Fruit fly (Drosophila melanogaster) whole organism, embryonic: Measurements from ENCODE around the gene CG31792.

Experiments used
- ATbp ChIP-seq: fragments of 200-800 bp; sonication (Bioruptor generic); optimal IDR thresholded peaks from 2 replicates; lab custom pipeline; 2017; ENCODE audit warnings: missing biosample characterization, mild to moderate bottlenecking, missing genetic modification characterization, missing genetic modification reagents
- CG11456 ChIP-seq: fragments of 200-800 bp; sonication (Bioruptor generic); IDR thresholded peaks from 3 replicates; pipeline ENCODE4 v1.3.6; 2022; ENCODE audit warnings: missing biosample characterization, missing genetic modification characterization
- CG12071 ChIP-seq: fragments of 200-800 bp; sonication (Bioruptor generic); optimal IDR thresholded peaks from 3 replicates; lab custom pipeline; 2018; ENCODE audit warnings: missing biosample characterization, mild to moderate bottlenecking, missing genetic modification characterization
- CG15601 ChIP-seq: fragments of 200-800 bp; sonication (Bioruptor generic); optimal IDR thresholded peaks from 3 replicates; lab custom pipeline; 2019; ENCODE audit warnings: missing biosample characterization, mild to moderate bottlenecking, missing genetic modification characterization, moderate library complexity
- CG15696 ChIP-seq: fragments of 200-800 bp; sonication (Bioruptor generic); optimal IDR thresholded peaks from 2 replicates; lab custom pipeline; 2019; ENCODE audit warnings: missing biosample characterization, mild to moderate bottlenecking, missing genetic modification characterization, moderate library complexity
- CG17359 ChIP-seq: fragments of 200-800 bp; sonication (Bioruptor generic); optimal IDR thresholded peaks from 3 replicates; lab custom pipeline; 2018; ENCODE audit warnings: missing biosample characterization, mild to moderate bottlenecking, missing genetic modification characterization, moderate library complexity
- CG18764 ChIP-seq: fragments of 200-800 bp; sonication (Bioruptor generic); optimal IDR thresholded peaks from 3 replicates; lab custom pipeline; 2016; ENCODE audit warnings: missing biosample characterization, missing genetic modification characterization
- CG3065 ChIP-seq: fragments of 200-800 bp; sonication (Bioruptor generic); optimal IDR thresholded peaks from 2 replicates; lab custom pipeline; 2016; ENCODE audit warnings: missing biosample characterization, missing genetic modification characterization
- CG31388 ChIP-seq: fragments of 200-800 bp; sonication (Bioruptor generic); optimal IDR thresholded peaks from 2 replicates; lab custom pipeline; 2016; ENCODE audit warnings: missing biosample characterization, missing genetic modification characterization
- CG34376 ChIP-seq: fragments of 200-800 bp; sonication (Bioruptor generic); optimal IDR thresholded peaks from 2 replicates; lab custom pipeline; 2018; ENCODE audit warnings: missing biosample characterization, mild to moderate bottlenecking, missing genetic modification characterization
- CG9727 ChIP-seq: fragments of 200-800 bp; sonication (Bioruptor generic); optimal IDR thresholded peaks from 3 replicates; lab custom pipeline; 2017; ENCODE audit warnings: missing biosample characterization, mild to moderate bottlenecking, missing genetic modification characterization
- CG9932 ChIP-seq: fragments of 200-800 bp; sonication (Bioruptor generic); IDR thresholded peaks from 2 replicates; pipeline ENCODE4 v1.3.6; 2022; ENCODE audit warnings: missing biosample characterization, missing genetic modification characterization
- Deaf1 ChIP-seq: fragments of 200-800 bp; optimal IDR thresholded peaks from 3 replicates; lab custom pipeline; 2019; ENCODE audit warnings: missing biosample characterization, mild to moderate bottlenecking, missing genetic modification characterization, moderate library complexity
- Dfd ChIP-seq, 2 experiments: fragments of >200 bp; optimal IDR thresholded peaks; 2 replicates each; lab custom pipeline; 2017; ENCODE audit warnings: missing biosample characterization in 2 of 2, missing genetic modification characterization in 2 of 2
- Elba2 ChIP-seq: fragments of 200-800 bp; sonication (Bioruptor generic); optimal IDR thresholded peaks from 3 replicates; lab custom pipeline; 2016; ENCODE audit warnings: missing biosample characterization, missing genetic modification characterization
- GATAe ChIP-seq: fragments of 200-800 bp; sonication (Bioruptor generic); conservative IDR thresholded peaks from 2 replicates; pipeline ENCODE4 v1.3.6; 2022; ENCODE audit warnings: missing biosample characterization, missing genetic modification characterization
- HLH54F ChIP-seq: fragments of 200-800 bp; sonication (Bioruptor generic); optimal IDR thresholded peaks from 3 replicates; lab custom pipeline; 2016; ENCODE audit warnings: missing biosample characterization, missing genetic modification characterization
- Hmx ChIP-seq: fragments of 200-800 bp; sonication (Bioruptor generic); optimal IDR thresholded peaks from 2 replicates; lab custom pipeline; 2016; ENCODE audit warnings: missing biosample characterization, missing genetic modification characterization
- Hr3 ChIP-seq: fragments of 200-800 bp; sonication (Bioruptor generic); optimal IDR thresholded peaks from 3 replicates; lab custom pipeline; 2016; ENCODE audit warnings: missing biosample characterization, missing genetic modification characterization
- Lim3 ChIP-seq: fragments of 200-800 bp; sonication (Bioruptor generic); IDR thresholded peaks from 2 replicates; pipeline ENCODE4 v1.3.6; 2022; ENCODE audit warnings: missing biosample characterization, missing genetic modification characterization
- Med ChIP-seq: fragments of 200-800 bp; sonication (Bioruptor generic); peaks from one replicate; lab custom pipeline; 2016; ENCODE audit warnings: missing biosample characterization, missing genetic modification characterization, mild to moderate bottlenecking, inconsistent platforms, moderate library complexity
- Side ChIP-seq: fragments of 200-800 bp; sonication (Bioruptor generic); optimal IDR thresholded peaks from 2 replicates; lab custom pipeline; 2016; ENCODE audit warnings: missing biosample characterization, missing genetic modification characterization
- Usf ChIP-seq: fragments of 200-800 bp; sonication (Bioruptor generic); optimal IDR thresholded peaks from 2 replicates; lab custom pipeline; 2017; ENCODE audit warnings: missing genotype, missing biosample characterization, missing genetic modification characterization
- aop ChIP-seq: fragments of 200-800 bp; sonication (Bioruptor generic); IDR thresholded peaks from 2 replicates; pipeline ENCODE4 v1.3.6; 2022; ENCODE audit warnings: missing biosample characterization, missing genetic modification characterization
- bcd ChIP-seq: fragments of 200-800 bp; sonication (Bioruptor generic); optimal IDR thresholded peaks from 2 replicates; lab custom pipeline; 2017; ENCODE audit warnings: missing biosample characterization, mild to moderate bottlenecking, missing genetic modification characterization
- cas ChIP-seq: fragments of 200-800 bp; sonication (Bioruptor generic); IDR thresholded peaks from 2 replicates; pipeline ENCODE4 v1.3.6; 2022; ENCODE audit warnings: missing biosample characterization, missing genetic modification characterization
- dati ChIP-seq: fragments of 200-800 bp; sonication (Bioruptor generic); IDR thresholded peaks from 2 replicates; pipeline ENCODE4 v1.3.6; 2022; ENCODE audit warnings: missing biosample characterization, missing genetic modification characterization
- dpn ChIP-seq, 2 experiments: fragments of 200-800 bp; sonication (Bioruptor generic); optimal IDR thresholded peaks; 3 replicates each; lab custom pipeline; 2016; ENCODE audit warnings: missing biosample characterization in 2 of 2, missing genetic modification characterization in 2 of 2
- ewg ChIP-seq: fragments of 200-800 bp; sonication (Bioruptor generic); optimal IDR thresholded peaks from 3 replicates; lab custom pipeline; 2017; ENCODE audit warnings: mild to moderate bottlenecking, missing biosample characterization, missing genetic modification reagents, missing genetic modification characterization
- exex ChIP-seq: fragments of 200-800 bp; sonication (Bioruptor generic); optimal IDR thresholded peaks from 4 replicates; lab custom pipeline; 2018; ENCODE audit warnings: missing biosample characterization, mild to moderate bottlenecking, missing genetic modification characterization, moderate library complexity
- gfzf ChIP-seq: fragments of 200-800 bp; sonication (Bioruptor generic); optimal IDR thresholded peaks from 2 replicates; lab custom pipeline; 2016; ENCODE audit warnings: missing biosample characterization, mild to moderate bottlenecking, missing genetic modification characterization, moderate library complexity
- her ChIP-seq: fragments of 200-800 bp; sonication (Bioruptor generic); optimal IDR thresholded peaks from 2 replicates; lab custom pipeline; 2016; ENCODE audit warnings: missing biosample characterization, missing genetic modification characterization
- ind ChIP-seq: fragments of 200-800 bp; sonication (Bioruptor generic); optimal IDR thresholded peaks from 3 replicates; lab custom pipeline; 2016; ENCODE audit warnings: missing biosample characterization, missing genetic modification characterization
- kay ChIP-seq: fragments of 200-800 bp; sonication (Bioruptor generic); optimal IDR thresholded peaks from 2 replicates; lab custom pipeline; 2016; ENCODE audit warnings: missing biosample characterization, missing genetic modification characterization
- prd ChIP-seq, 3 experiments: fragments of >200 bp in 2 of 3; fragments of 200-800 bp in 1 of 3; sonication (Bioruptor generic) in 1 of 3; optimal IDR thresholded peaks in 2 of 3; IDR thresholded peaks in 1 of 3; 2 replicates in 2 of 3; 3 replicates in 1 of 3; pipeline versions ENCODE4 v1.3.6 to Lab custom; 2017 to 2022; ENCODE audit warnings: missing biosample characterization in 1 of 3, missing genetic modification characterization in 1 of 3
- so ChIP-seq: fragments of 200-800 bp; sonication (Bioruptor generic); IDR thresholded peaks from 3 replicates; pipeline ENCODE4 v1.3.6; 2022; ENCODE audit warnings: missing biosample characterization, missing genetic modification characterization
- sqz ChIP-seq: fragments of 200-800 bp; sonication (Bioruptor generic); optimal IDR thresholded peaks from 3 replicates; lab custom pipeline; 2018; ENCODE audit warnings: missing biosample characterization, mild to moderate bottlenecking, missing genetic modification characterization
- sug ChIP-seq: fragments of 200-800 bp; optimal IDR thresholded peaks from 2 replicates; lab custom pipeline; 2019; ENCODE audit warnings: missing biosample characterization, mild to moderate bottlenecking, missing genetic modification characterization, moderate library complexity
- vvl ChIP-seq: fragments of 200-800 bp; sonication (Bioruptor generic); IDR thresholded peaks from 2 replicates; pipeline ENCODE4 v1.3.6; 2022; ENCODE audit warnings: missing biosample characterization, missing genetic modification characterization

The CG31792 gene

dm6 chr2L:18987078-18987895 is 10.0 kb upstream of the CG31792 start, which contains the start of the genes Swip-1 and EMC5 (continued):
- TF ChIP-seq CG12071 = no peak
- TF ChIP-seq Hr3 = peak; percentile 77
- peak; percentile 15 for TF ChIP-seq CG34376 (GFP tag; lab: Kevin White, UChicago)
- peak; percentile 66 for TF ChIP-seq CG15601 (tag; lab: Kevin White, UChicago)
- TF ChIP-seq dpn (GFP tag; optimal IDR thresholded peaks at IDR 0.05; lab: Kevin White, UChicago) = peak in 1 of 2 experiments; percentile 53
- TF ChIP-seq so (GFP tag; lab: Robert Waterston, UW) = peak; percentile 10; the same call in 1 of the 3 replicates
- TF ChIP-seq Side (GFP tag; lab: Kevin White, UChicago) = no peak
- TF ChIP-seq sug (tag; lab: Kevin White, UChicago) = peak; percentile 73
- TF ChIP-seq sqz (GFP tag; lab: Kevin White, UChicago) = peak; percentile 38
- TF ChIP-seq CG17359 (tag; lab: Kevin White, UChicago) = peak; percentile 41
- TF ChIP-seq cas (GFP tag; lab: Robert Waterston, UW) = 0 out of 2 replicates have a peak, but pooled peaks have one; percentile 5
- no peak for TF ChIP-seq CG18764 (GFP tag; lab: Kevin White, UChicago)
- TF ChIP-seq Dfd (GFP tag; optimal IDR thresholded peaks at IDR 0.05; lab: Kevin White, UChicago) = no peak
- no peak for TF ChIP-seq her (GFP tag; lab: Kevin White, UChicago)
- TF ChIP-seq kay (GFP tag; lab: Kevin White, UChicago) = peak; percentile 16
- no peak for TF ChIP-seq Lim3
- TF ChIP-seq dati (GFP tag; lab: Robert Waterston, UW) = no peak
- peak; percentile 12 for TF ChIP-seq HLH54F (GFP tag; lab: Kevin White, UChicago)
- TF ChIP-seq Deaf1 (tag; lab: Kevin White, UChicago) = peak; percentile 66
- TF ChIP-seq CG9932 (GFP tag; lab: Robert Waterston, UW) = peak; percentile 87
- TF ChIP-seq Elba2 (GFP tag; lab: Kevin White, UChicago) = peak; percentile 88
- TF ChIP-seq, all 482 proteins: peak for 261

DNA sequence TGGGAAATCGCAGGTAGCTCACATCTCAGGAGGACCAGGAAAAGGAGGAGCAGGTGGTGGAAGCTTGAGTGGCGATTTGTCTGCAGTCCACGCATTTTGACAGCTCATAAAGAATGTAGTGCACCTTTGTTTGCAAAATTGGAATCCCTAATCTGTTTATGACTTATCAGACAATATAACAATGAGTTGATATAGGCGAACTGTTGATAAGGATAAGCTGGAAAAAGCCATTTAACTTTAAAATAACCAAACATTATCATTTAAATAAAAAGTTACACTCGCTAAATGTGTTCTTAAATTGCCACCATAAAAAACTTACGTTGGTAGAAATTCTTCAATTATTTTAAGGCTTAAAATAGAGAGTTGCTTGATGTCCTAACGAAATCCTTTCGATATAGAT is 7.1 kb upstream of the CG31792 start, which contains the start of gene CG15170:
CG15170 (minus strand) TSS at position 101 of the 400 bp plus-strand sequence.
- TF ChIP-seq exex (tag; lab: Kevin White, UChicago) (peak; percentile 41), CG15696 (no peak), Hmx (GFP tag; lab: Kevin White, UChicago) (no peak), Dfd (GFP tag; optimal IDR thresholded peaks at IDR 0.05; lab: Kevin White, UChicago) (no peak), GATAe (GFP tag; lab: Robert Waterston, UW) (no peak), aop (no peak), gfzf (GFP tag; lab: Kevin White, UChicago) (no peak), ATbp (GFP tag; lab: Kevin White, UChicago) (no peak), prd (optimal IDR thresholded peaks at IDR 0.05; lab: Kevin White, UChicago) (no peak), prd (GFP tag; IDR thresholded peaks at IDR 0.05; lab: Robert Waterston, UW) (no peak)
- TF ChIP-seq, all 482 proteins: peak for 1

DNA sequence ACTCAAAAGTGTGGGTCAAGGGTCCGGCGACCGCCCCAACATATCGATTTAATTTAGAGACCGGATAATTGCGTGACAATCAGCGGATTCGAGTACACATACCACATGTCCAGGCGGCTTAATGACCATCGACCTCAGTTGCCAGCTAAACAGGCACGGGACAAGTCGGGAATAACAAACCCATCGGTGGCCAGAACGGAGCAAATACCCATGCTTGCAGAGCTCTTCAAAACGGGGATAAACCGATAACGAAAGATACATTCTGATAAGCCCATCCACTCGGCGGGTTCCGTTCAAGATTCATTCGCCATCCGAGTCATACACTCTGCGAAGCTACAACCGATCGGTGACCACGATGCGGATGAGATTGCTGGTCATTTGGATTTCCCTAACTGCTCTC is 6.5 kb upstream of the CG31792 start, which contains the start of gene CG15169:
CG15169 (plus strand) TSS at position 301 of the 400 bp plus-strand sequence.
- TF ChIP-seq CG11456 (GFP tag; lab: Robert Waterston, UW) = peak; percentile 14; the same call in 1 of the 3 replicates
- no peak for TF ChIP-seq bcd (GFP tag; lab: Kevin White, UChicago)
- TF ChIP-seq CG3065 (GFP tag; lab: Kevin White, UChicago) = no peak
- no peak for TF ChIP-seq CG31388 (GFP tag; lab: Kevin White, UChicago)
- TF ChIP-seq Med (GFP tag; lab: Kevin White, UChicago) = peak; percentile 26
- no peak for TF ChIP-seq Usf (GFP tag; lab: Kevin White, UChicago)
- no peak for TF ChIP-seq ewg (GFP tag; lab: Kevin White, UChicago)
- TF ChIP-seq vvl = no peak
- no peak for TF ChIP-seq ind (GFP tag; lab: Kevin White, UChicago)
- no peak for TF ChIP-seq CG9727 (GFP tag; lab: Kevin White, UChicago)
